Worm (Caenorhabditis elegans): Measurements from ENCODE around the gene clec-261.

DNA sequence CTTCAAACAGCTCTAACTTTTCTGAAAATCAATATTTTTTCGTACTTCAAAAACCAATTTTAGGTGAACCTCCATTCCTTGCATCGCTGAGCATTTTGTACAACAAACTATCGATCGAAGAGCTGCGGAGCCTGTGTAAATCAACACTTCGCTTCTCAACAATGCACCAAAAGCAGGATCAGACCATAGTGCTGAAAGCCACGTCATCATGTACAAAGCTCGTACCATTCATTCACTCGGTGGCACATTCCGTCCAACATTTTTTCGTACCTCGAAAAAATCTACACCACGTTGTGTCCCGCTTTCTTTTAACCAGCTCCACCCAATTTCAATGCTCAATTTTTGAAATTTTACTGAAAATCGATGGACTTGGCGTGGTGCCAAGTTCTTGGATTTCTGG, 16.3 kb upstream of the clec-261 start, which contains the start of gene ZC15.10:
- TF ChIP-seq mep-1 (tag; optimal IDR thresholded peaks at IDR 0.05), result no peak
- TF ChIP-seq zag-1 (tag; optimal IDR thresholded peaks at IDR 0.05), result no peak
- TF ChIP-seq ama-1 (optimal IDR thresholded peaks at IDR 0.05), result no peak
- no peak for TF ChIP-seq nhr-28 (tag; optimal IDR thresholded peaks at IDR 0.05)
- TF ChIP-seq lsy-2 (tag; optimal IDR thresholded peaks at IDR 0.05), result no peak
- no peak for TF ChIP-seq zip-2 (tag; optimal IDR thresholded peaks at IDR 0.05)
- no peak for TF ChIP-seq nhr-102 (tag; optimal IDR thresholded peaks at IDR 0.05)
- TF ChIP-seq gei-8 (GFP tag; optimal IDR thresholded peaks at IDR 0.05), result no peak
- TF ChIP-seq zfp-3 (GFP tag; conservative IDR thresholded peaks at IDR 0.05), result no peak
